Fruit fly (Drosophila melanogaster): ENCODE data around the gene Mettl3.

Gene Mettl3

dm6 chr3R:24050690-24051440 lies 18.9 kb downstream of the Mettl3 start, which contains the start of the genes Atg6 and Pisd (continued):
- TF ChIP-seq CG9817 (tag; optimal IDR thresholded peaks at IDR 0.05) (peak; percentile 22), lilli (GFP tag; optimal IDR thresholded peaks at IDR 0.05) (peak; percentile 34), sr (GFP tag; IDR thresholded peaks at IDR 0.05) (no peak), CG5953 (GFP tag; IDR thresholded peaks at IDR 0.05) (peak; percentile 26; the same call in 1 of the 2 replicates), sisA (GFP tag; IDR thresholded peaks at IDR 0.05) (no peak), gem (tag; optimal IDR thresholded peaks at IDR 0.05) (peak; percentile 25), CG6272 (GFP tag; IDR thresholded peaks at IDR 0.05) (0 out of 2 replicates have a peak, but pooled peaks have one; percentile 5), ATbp (GFP tag; optimal IDR thresholded peaks at IDR 0.05) (no peak), Sry-δ (GFP tag; optimal IDR thresholded peaks at IDR 0.05) (peak; percentile 54), Deaf1 (tag; optimal IDR thresholded peaks at IDR 0.05) (peak; percentile 8), CG7372 (GFP tag; IDR thresholded peaks at IDR 0.05) (no peak), CG2889 (GFP tag; IDR thresholded peaks at IDR 0.05) (no peak), h (optimal IDR thresholded peaks at IDR 0.05) (no peak), Scr (GFP tag; IDR thresholded peaks at IDR 0.05; ENCODE audit: partially characterized antibody) (0 out of 2 replicates have a peak, but pooled peaks have one; percentile 35), her (GFP tag; optimal IDR thresholded peaks at IDR 0.05) (peak; percentile 29), CG10267 (tag; optimal IDR thresholded peaks at IDR 0.05) (peak; percentile 65), nom (GFP tag; optimal IDR thresholded peaks at IDR 0.05) (peak; percentile 58), Ravus (GFP tag; IDR thresholded peaks at IDR 0.05) (no peak), Rx (GFP tag; IDR thresholded peaks at IDR 0.05) (no peak), CG18619 (GFP tag; optimal IDR thresholded peaks at IDR 0.05) (no peak), stc (GFP tag; IDR thresholded peaks at IDR 0.05) (no peak), Dref (GFP tag; IDR thresholded peaks at IDR 0.05) (peak; percentile 38; the same call in 1 of the 2 replicates), HLH3B (GFP tag; IDR thresholded peaks at IDR 0.05) (0 out of 2 replicates have a peak, but pooled peaks have one; percentile 24), pnt (GFP tag; optimal IDR thresholded peaks at IDR 0.05) (no peak), Doc2 (GFP tag; IDR thresholded peaks at IDR 0.05) (no peak), CG9932 (GFP tag; IDR thresholded peaks at IDR 0.05) (peak; percentile 68), CG18764 (GFP tag; optimal IDR thresholded peaks at IDR 0.05) (no peak), lmd (GFP tag; IDR thresholded peaks at IDR 0.05) (peak; percentile 15; the same call in 1 of the 2 replicates), CG12391 (tag; optimal IDR thresholded peaks at IDR 0.05) (no peak), CG10209 (GFP tag; optimal IDR thresholded peaks at IDR 0.05) (no peak), Gug (GFP tag; IDR thresholded peaks at IDR 0.05) (no peak; the same call in 3 of the 4 replicates), pfk (GFP tag; optimal IDR thresholded peaks at IDR 0.05) (no peak), Dad (GFP tag; optimal IDR thresholded peaks at IDR 0.05) (no peak), Adf1 (GFP tag; IDR thresholded peaks at IDR 0.05) (peak; percentile 52; the same call in 1 of the 2 replicates), dysf (GFP tag; IDR thresholded peaks at IDR 0.05) (no peak), jing (GFP tag; optimal IDR thresholded peaks at IDR 0.05) (no peak), CG12155 (GFP tag; optimal IDR thresholded peaks at IDR 0.05) (no peak), CG17912 (GFP tag; optimal IDR thresholded peaks at IDR 0.05) (no peak), CG4617 (GFP tag; optimal IDR thresholded peaks at IDR 0.05; ENCODE audit: borderline replicate concordance) (peak; percentile 75), Nf-YC (tag; optimal IDR thresholded peaks at IDR 0.05) (peak; percentile 47), Mrtf (GFP tag; IDR thresholded peaks at IDR 0.05) (no peak), chm (GFP tag; IDR thresholded peaks at IDR 0.05) (peak; percentile 67; the same call in 1 of the 2 replicates), slp2 (GFP tag; optimal IDR thresholded peaks at IDR 0.05) (no peak), CG7786 (GFP tag; optimal IDR thresholded peaks at IDR 0.05) (no peak), CG4707 (GFP tag; optimal IDR thresholded peaks at IDR 0.05) (no peak), NC2β (GFP tag; optimal IDR thresholded peaks at IDR 0.05) (no peak), CG1603 (tag; optimal IDR thresholded peaks at IDR 0.05) (peak; percentile 67), lola (GFP tag; optimal IDR thresholded peaks at IDR 0.05) (no peak), Usf (GFP tag; optimal IDR thresholded peaks at IDR 0.05) (no peak), az2 (GFP tag; optimal IDR thresholded peaks at IDR 0.05) (no peak)

Measured in whole organism, embryonic.